Worm (Caenorhabditis elegans) whole organism, L4/young adult: ENCODE data around the gene abu-5.

Experiments used
- W03F9.2 ChIP-seq: fragments of 150-350 bp; optimal IDR thresholded peaks from 2 replicates; lab custom pipeline; 2014; ENCODE audit warnings: missing biosample characterization, missing genetic modification characterization
- dao-5 ChIP-seq: sonication (generic microtip); optimal IDR thresholded peaks from 2 replicates; lab custom pipeline; 2016; ENCODE audit warnings: missing genotype, missing genetic modification characterization, moderate library complexity, missing compliant biosample characterization

- no peak for TF ChIP-seq W03F9.2 (tag; lab: Kevin White, UChicago)
- no peak for TF ChIP-seq dao-5 (tag; lab: Kevin White, UChicago)
These were observed 2.6 kb downstream of the abu-5 start for ce11 chrIV:15593078-15593477.
